Worm (Caenorhabditis elegans) whole organism, L4 larva: Measurements from ENCODE around the gene K02E10.6.

Source experiments
- fkh-10 ChIP-seq: fragments of 150-350 bp; optimal IDR thresholded peaks from 2 replicates; lab custom pipeline; 2014; ENCODE audit warnings: missing biosample characterization, missing genetic modification reagents, missing genetic modification characterization
- lin-39 ChIP-seq: fragments of 150-350 bp; optimal IDR thresholded peaks from 2 replicates; lab custom pipeline; 2014; ENCODE audit warnings: missing biosample characterization, missing genetic modification reagents, missing genetic modification characterization

ce11 chrX:2488526-2489098, 6.0 kb upstream of the K02E10.6 start, which contains the start of gene hid-1:
- no peak for TF ChIP-seq fkh-10 (GFP tag; lab: Kevin White, UChicago)
- TF ChIP-seq lin-39 (tag; lab: Kevin White, UChicago): no peak
